Worm (Caenorhabditis elegans) whole organism, young adult: ENCODE results near the gene hpo-15.
"Not testable (repeated sequence)": the region's sequence is repeated elsewhere in the genome, so short reads cannot be mapped to it uniquely, and the experiment has no call there.

ENCODE experiments used
- B0261.1 ChIP-seq: sonication (generic microtip); optimal IDR thresholded peaks from 2 replicates; lab custom pipeline; 2016; ENCODE audit warnings: mild to moderate bottlenecking, missing genetic modification characterization, moderate library complexity, missing compliant biosample characterization
- C06A6.2 ChIP-seq: fragments of 200-800 bp; sonication (Bioruptor generic); conservative IDR thresholded peaks from 2 replicates; pipeline ENCODE4 v1.3.6; 2022; ENCODE audit warnings: missing genetic modification characterization, missing compliant biosample characterization
- C17E4.6 ChIP-seq: fragments of 200-800 bp; sonication (Bioruptor generic); IDR thresholded peaks from 2 replicates; pipeline ENCODE4 v1.3.6; 2022; ENCODE audit warnings: missing genetic modification reagents, missing genetic modification characterization, missing compliant biosample characterization
- F10E7.11 ChIP-seq: sonication (generic microtip); optimal IDR thresholded peaks from 2 replicates; lab custom pipeline; 2017; ENCODE audit warnings: mild to moderate bottlenecking, missing genetic modification characterization, moderate library complexity, missing compliant biosample characterization
- F22D6.2 ChIP-seq: sonication (generic microtip); optimal IDR thresholded peaks from 2 replicates; lab custom pipeline; 2016; ENCODE audit warnings: mild to moderate bottlenecking, missing genetic modification characterization, missing compliant biosample characterization
- K12H6.12 ChIP-seq: fragments of 200-800 bp; sonication (Bioruptor generic); optimal IDR thresholded peaks from 2 replicates; lab custom pipeline; 2018; ENCODE audit warnings: mild to moderate bottlenecking, missing genetic modification characterization, missing compliant biosample characterization
- T07F8.4 ChIP-seq: sonication (generic microtip); optimal IDR thresholded peaks from 2 replicates; lab custom pipeline; 2016; ENCODE audit warnings: mild to moderate bottlenecking, missing genetic modification characterization, moderate library complexity, missing compliant biosample characterization
- Y53G8AR.9 ChIP-seq: fragments of 200-800 bp; sonication (Bioruptor generic); conservative IDR thresholded peaks from 2 replicates; pipeline ENCODE4 v1.3.6; 2022; ENCODE audit warnings: missing genetic modification reagents, missing genetic modification characterization, missing compliant biosample characterization
- Y95B8A.8 ChIP-seq: fragments of 200-800 bp; sonication (Bioruptor generic); IDR thresholded peaks from 2 replicates; pipeline ENCODE4 v1.3.6; 2022; ENCODE audit warnings: missing genetic modification reagents, missing genetic modification characterization, missing compliant biosample characterization
- aptf-3 ChIP-seq: fragments of 200-800 bp; sonication (Bioruptor generic); IDR thresholded peaks from 2 replicates; pipeline ENCODE4 v1.3.6; 2022; ENCODE audit warnings: missing genetic modification characterization, missing compliant biosample characterization
- attf-5 ChIP-seq: fragments of 200-800 bp; sonication (Bioruptor generic); optimal IDR thresholded peaks from 2 replicates; lab custom pipeline; 2018; ENCODE audit warnings: mild to moderate bottlenecking, missing genetic modification characterization, missing compliant biosample characterization
- ceh-100 ChIP-seq: fragments of 200-800 bp; sonication (Bioruptor generic); IDR thresholded peaks from 2 replicates; pipeline ENCODE4 v1.3.6; 2022; ENCODE audit warnings: missing genetic modification reagents, missing genetic modification characterization, missing compliant biosample characterization
- chd-7 ChIP-seq: sonication (generic microtip); optimal IDR thresholded peaks from 2 replicates; lab custom pipeline; 2016; ENCODE audit warnings: mild to moderate bottlenecking, missing genetic modification characterization, moderate library complexity, missing compliant biosample characterization
- die-1 ChIP-seq: sonication (generic microtip); optimal IDR thresholded peaks from 2 replicates; lab custom pipeline; 2016; ENCODE audit warnings: missing genotype, mild to moderate bottlenecking, missing genetic modification characterization, missing compliant biosample characterization
- fkh-3 ChIP-seq: sonication (generic microtip); optimal IDR thresholded peaks from 2 replicates; lab custom pipeline; 2016; ENCODE audit warnings: mild to moderate bottlenecking, missing genetic modification characterization, missing compliant biosample characterization
- hmg-20 ChIP-seq: fragments of 200-800 bp; sonication (Bioruptor generic); IDR thresholded peaks from 2 replicates; pipeline ENCODE4 v1.3.6; 2022; ENCODE audit warnings: missing genetic modification reagents, missing genetic modification characterization, missing compliant biosample characterization
- let-607 ChIP-seq, 2 experiments: fragments of 200-800 bp in 1 of 2; sonication (Bioruptor generic) in 1 of 2; sonication (generic microtip) in 1 of 2; optimal IDR thresholded peaks; 2 replicates each; lab custom pipeline; 2016 to 2018; ENCODE audit warnings: mild to moderate bottlenecking in 2 of 2, missing compliant biosample characterization in 2 of 2, missing genetic modification characterization in 2 of 2, moderate library complexity in 2 of 2, missing genotype in 1 of 2
- lin-26 ChIP-seq: fragments of 200-800 bp; sonication (Bioruptor generic); IDR thresholded peaks from 2 replicates; pipeline ENCODE4 v1.3.6; 2022; ENCODE audit warnings: missing genetic modification reagents, missing genetic modification characterization, missing compliant biosample characterization
- lin-54 ChIP-seq: fragments of 200-800 bp; sonication (Bioruptor generic); optimal IDR thresholded peaks from 2 replicates; lab custom pipeline; 2018; ENCODE audit warnings: mild to moderate bottlenecking, missing genetic modification characterization, missing compliant biosample characterization
- lsl-1 ChIP-seq: fragments of 200-800 bp; sonication (Bioruptor generic); optimal IDR thresholded peaks from 2 replicates; lab custom pipeline; 2018; ENCODE audit warnings: mild to moderate bottlenecking, missing genetic modification characterization, moderate library complexity, missing compliant biosample characterization
- lsy-27 ChIP-seq: sonication (generic microtip); optimal IDR thresholded peaks from 2 replicates; lab custom pipeline; 2017; ENCODE audit warnings: missing genetic modification characterization, mild to moderate bottlenecking, missing compliant biosample characterization, antibody characterized with exemption, missing genotype, borderline replicate concordance; ENCODE audit not compliant: insufficient read depth
- madf-6 ChIP-seq: fragments of 200-800 bp; sonication (Bioruptor generic); IDR thresholded peaks from 2 replicates; pipeline ENCODE4 v1.3.6; 2022; ENCODE audit warnings: missing genetic modification reagents, missing genetic modification characterization, missing compliant biosample characterization
- nfyb-1 ChIP-seq: fragments of 200-800 bp; sonication (Bioruptor generic); IDR thresholded peaks from 2 replicates; pipeline ENCODE4 v1.3.6; 2022; ENCODE audit warnings: missing genetic modification reagents, missing genetic modification characterization, missing compliant biosample characterization
- nhr-80 ChIP-seq: sonication (generic microtip); optimal IDR thresholded peaks from 2 replicates; lab custom pipeline; 2016; ENCODE audit warnings: missing genetic modification characterization, missing compliant biosample characterization
- rec-8 ChIP-seq, 2 experiments: sonication (generic microtip); optimal IDR thresholded peaks; 2 replicates each; lab custom pipeline; 2016; ENCODE audit warnings: mild to moderate bottlenecking in 2 of 2, missing genetic modification characterization in 2 of 2, missing genetic modification reagents in 2 of 2, missing genotype in 2 of 2, missing biosample characterization in 1 of 2, missing compliant biosample characterization in 1 of 2, moderate library complexity in 1 of 2
- repo-1 ChIP-seq: sonication (generic microtip); optimal IDR thresholded peaks from 2 replicates; lab custom pipeline; 2017; ENCODE audit warnings: mild to moderate bottlenecking, missing genetic modification characterization, missing compliant biosample characterization
- rpc-1 ChIP-seq, 2 experiments: fragments of 150-350 bp in 1 of 2; sonication (generic microtip) in 1 of 2; optimal IDR thresholded peaks; 2 replicates each; lab custom pipeline; 2014 to 2018; ENCODE audit warnings: missing biosample characterization in 1 of 2, missing genetic modification characterization in 1 of 2, missing genetic modification reagents in 1 of 2, missing genotype in 1 of 2
- snpc-1.3 ChIP-seq: sonication (generic microtip); optimal IDR thresholded peaks from 2 replicates; lab custom pipeline; 2017; ENCODE audit warnings: missing genetic modification characterization, mild to moderate bottlenecking, missing compliant biosample characterization, antibody characterized with exemption, moderate library complexity, missing genotype, missing genetic modification reagents; ENCODE audit not compliant: insufficient read depth
- sptf-2 ChIP-seq: fragments of 200-800 bp; sonication (Bioruptor generic); optimal IDR thresholded peaks from 2 replicates; lab custom pipeline; 2018; ENCODE audit warnings: mild to moderate bottlenecking, missing genetic modification characterization, missing compliant biosample characterization
- tlf-1 ChIP-seq: fragments of 200-800 bp; sonication (Bioruptor generic); optimal IDR thresholded peaks from 2 replicates; lab custom pipeline; 2018; ENCODE audit warnings: mild to moderate bottlenecking, missing genetic modification characterization, missing compliant biosample characterization
- ztf-3 ChIP-seq: fragments of 200-800 bp; sonication (Bioruptor generic); optimal IDR thresholded peaks from 2 replicates; lab custom pipeline; 2018; ENCODE audit warnings: mild to moderate bottlenecking, missing genetic modification characterization, missing compliant biosample characterization

hpo-15 gene

ce11 chrV:5488766-5489165, 24.9 kb downstream of the hpo-15 start, which contains the start of gene grl-18:
Gene grl-18 (minus strand): TSS chrV:5488866.
- no peak for TF ChIP-seq lsl-1

- TF ChIP-seq die-1 (no peak), hmg-20 (no peak)
Observed at ce11 chrV:5487180-5487579, 26.4 kb downstream of the hpo-15 start.

ce11 chrV:5484866-5485265, 28.8 kb downstream of the hpo-15 start, which contains the start of gene srg-65:
Gene srg-65 (minus strand): TSS chrV:5484966.
- no peak for TF ChIP-seq C17E4.6 (GFP tag; lab: Robert Waterston, UW)
- TF ChIP-seq F10E7.11 (tag; lab: Kevin White, UChicago), result no peak
- no peak for TF ChIP-seq lin-26 (GFP tag; lab: Robert Waterston, UW)
- TF ChIP-seq T07F8.4 (tag; lab: Kevin White, UChicago), result no peak
- no peak for TF ChIP-seq snpc-1.3 (tag; lab: Kevin White, UChicago)
- no peak for TF ChIP-seq attf-5 (GFP tag; lab: Kevin White, UChicago)
- TF ChIP-seq Y95B8A.8 (GFP tag; lab: Robert Waterston, UW), result no peak
- no peak for TF ChIP-seq die-1
- no peak for TF ChIP-seq C06A6.2
- no peak for TF ChIP-seq nfyb-1 (GFP tag; lab: Robert Waterston, UW)

ce11 chrV:5482315-5482714, 31.3 kb downstream of the hpo-15 start, which contains the start of gene srg-66:
Gene srg-66 (minus strand): TSS chrV:5482415.
- TF ChIP-seq B0261.1, result no peak
- TF ChIP-seq sptf-2 (GFP tag; lab: Kevin White, UChicago), result no peak
- TF ChIP-seq fkh-3 (tag; lab: Kevin White, UChicago), result no peak
- TF ChIP-seq let-607 (tag; optimal IDR thresholded peaks at IDR 0.05; lab: Kevin White, UChicago), result no peak
- no peak for TF ChIP-seq nfyb-1 (GFP tag; lab: Robert Waterston, UW)
- TF ChIP-seq nhr-80, result no peak

ce11 chrV:5477719-5478118, 35.9 kb downstream of the hpo-15 start:
- TF ChIP-seq lin-54 (no peak), Y95B8A.8 (GFP tag; lab: Robert Waterston, UW) (no peak), F22D6.2 (tag; lab: Kevin White, UChicago) (no peak), madf-6 (no peak), C06A6.2 (no peak), aptf-3 (GFP tag; lab: Robert Waterston, UW) (no peak), rpc-1 (optimal IDR thresholded peaks at IDR 0.05; lab: Kevin White, UChicago) (no peak), rpc-1 (tag; optimal IDR thresholded peaks at IDR 0.05; lab: Kevin White, UChicago) (no peak), K12H6.12 (tag; lab: Kevin White, UChicago) (no peak), chd-7 (tag; lab: Kevin White, UChicago) (no peak), tlf-1 (GFP tag; lab: Kevin White, UChicago) (no peak), ceh-100 (GFP tag; lab: Robert Waterston, UW) (no peak), Y53G8AR.9 (GFP tag; lab: Robert Waterston, UW) (no peak), lsy-27 (tag; lab: Kevin White, UChicago) (no peak), attf-5 (GFP tag; lab: Kevin White, UChicago) (no peak)
- TF ChIP-seq, all 124 proteins: peak for 0

- not testable (repeated sequence) for TF ChIP-seq rec-8 (tag; optimal IDR thresholded peaks at IDR 0.05; lab: Kevin White, UChicago); repo-1 (tag; lab: Kevin White, UChicago); ztf-3 (GFP tag; lab: Kevin White, UChicago)
Observed at ce11 chrV:5470930-5471329, 42.7 kb downstream of the hpo-15 start, which contains the start of gene ZC317.7. Gene ZC317.7 (minus strand): TSS chrV:5471030.
